Fruit fly (Drosophila melanogaster): Measurements from ENCODE around the gene loco.
A peak's percentile ranks its signal among the peaks of the same experiment; 100 is the strongest.

The loco gene

dm6 chr3R:22673528-22673959, 34.4 kb upstream of the loco start (continued):
- TF ChIP-seq Dip2 (GFP tag; IDR thresholded peaks at IDR 0.05) (no peak), CG13424 (tag; optimal IDR thresholded peaks at IDR 0.05) (peak; percentile 64), Awh (GFP tag; IDR thresholded peaks at IDR 0.05) (0 out of 2 replicates have a peak, but pooled peaks have one; percentile 31), CG10543 (GFP tag; optimal IDR thresholded peaks at IDR 0.05) (no peak), Taf1 (GFP tag; IDR thresholded peaks at IDR 0.05) (0 out of 2 replicates have a peak, but pooled peaks have one; percentile 12), Oaz (GFP tag; IDR thresholded peaks at IDR 0.05) (no peak), sc (optimal IDR thresholded peaks at IDR 0.05) (no peak), sc (GFP tag; optimal IDR thresholded peaks at IDR 0.05) (peak; percentile 75), CG31441 (GFP tag; IDR thresholded peaks at IDR 0.05) (peak; percentile 81), CG10654 (GFP tag; optimal IDR thresholded peaks at IDR 0.05) (peak; percentile 53), CG1792 (GFP tag; optimal IDR thresholded peaks at IDR 0.05) (no peak), ftz-f1 (GFP tag; optimal IDR thresholded peaks at IDR 0.05) (no peak), Rx (GFP tag; IDR thresholded peaks at IDR 0.05) (no peak), NFAT (GFP tag; IDR thresholded peaks at IDR 0.05) (no peak), lola (GFP tag; optimal IDR thresholded peaks at IDR 0.05) (peak in 1 of 3 experiments; percentile 95), eyg (GFP tag; optimal IDR thresholded peaks at IDR 0.05) (no peak), slbo (GFP tag; IDR thresholded peaks at IDR 0.05) (no peak), Blimp-1 (GFP tag; optimal IDR thresholded peaks at IDR 0.05) (peak; percentile 59), CG3407 (GFP tag; optimal IDR thresholded peaks at IDR 0.05) (peak; percentile 69), CG1529 (GFP tag; optimal IDR thresholded peaks at IDR 0.05) (peak; percentile 72), ems (GFP tag; optimal IDR thresholded peaks at IDR 0.05) (peak; percentile 60), sob (GFP tag; IDR thresholded peaks at IDR 0.05) (0 out of 2 replicates have a peak, but pooled peaks have one; percentile 7), insv (GFP tag; optimal IDR thresholded peaks at IDR 0.05) (no peak), CG7357 (GFP tag; IDR thresholded peaks at IDR 0.05) (no peak; the same call in 2 of the 3 replicates), run (tag; optimal IDR thresholded peaks at IDR 0.05) (no peak), Dip3 (GFP tag; optimal IDR thresholded peaks at IDR 0.05) (no peak), vvl (GFP tag; IDR thresholded peaks at IDR 0.05) (peak; percentile 63), Mad (GFP tag; optimal IDR thresholded peaks at IDR 0.05) (peak; percentile 61), dimm (GFP tag; IDR thresholded peaks at IDR 0.05) (no peak), grau (tag; optimal IDR thresholded peaks at IDR 0.05) (peak; percentile 77), CG10431 (GFP tag; optimal IDR thresholded peaks at IDR 0.05) (no peak), Dref (GFP tag; IDR thresholded peaks at IDR 0.05) (no peak), bab2 (GFP tag; optimal IDR thresholded peaks at IDR 0.05) (peak; percentile 73), CG17568 (GFP tag; optimal IDR thresholded peaks at IDR 0.05) (no peak), Doc3 (GFP tag; IDR thresholded peaks at IDR 0.05; ENCODE audit: partially characterized antibody) (no peak), CG10267 (tag; optimal IDR thresholded peaks at IDR 0.05) (peak; percentile 86), Fer1 (GFP tag; optimal IDR thresholded peaks at IDR 0.05) (peak; percentile 55), Atf6 (GFP tag; IDR thresholded peaks at IDR 0.05) (no peak), Dll (GFP tag; IDR thresholded peaks at IDR 0.05; ENCODE audit: partially characterized antibody) (no peak), emc (GFP tag; optimal IDR thresholded peaks at IDR 0.05) (no peak), ttk (GFP tag; IDR thresholded peaks at IDR 0.05) (no peak), CG16815 (GFP tag; optimal IDR thresholded peaks at IDR 0.05) (peak; percentile 92), bsh (GFP tag; optimal IDR thresholded peaks at IDR 0.05) (peak in 1 of 2 experiments; percentile 62), CG15601 (tag; optimal IDR thresholded peaks at IDR 0.05) (peak; percentile 49), ase (GFP tag; IDR thresholded peaks at IDR 0.05) (no peak), kay (GFP tag; optimal IDR thresholded peaks at IDR 0.05) (peak; percentile 41), gfzf (GFP tag; optimal IDR thresholded peaks at IDR 0.05) (no peak), gro (GFP tag; optimal IDR thresholded peaks at IDR 0.05) (peak; percentile 35), Mrtf (GFP tag; IDR thresholded peaks at IDR 0.05) (no peak), CG31365 (tag; optimal IDR thresholded peaks at IDR 0.05) (no peak), Kr (GFP tag; optimal IDR thresholded peaks at IDR 0.05) (no peak), CG30020 (tag; optimal IDR thresholded peaks at IDR 0.05) (peak; percentile 35)
